Worm (Caenorhabditis elegans): Measurements from ENCODE around the gene alh-6.

alh-6 gene

DNA sequence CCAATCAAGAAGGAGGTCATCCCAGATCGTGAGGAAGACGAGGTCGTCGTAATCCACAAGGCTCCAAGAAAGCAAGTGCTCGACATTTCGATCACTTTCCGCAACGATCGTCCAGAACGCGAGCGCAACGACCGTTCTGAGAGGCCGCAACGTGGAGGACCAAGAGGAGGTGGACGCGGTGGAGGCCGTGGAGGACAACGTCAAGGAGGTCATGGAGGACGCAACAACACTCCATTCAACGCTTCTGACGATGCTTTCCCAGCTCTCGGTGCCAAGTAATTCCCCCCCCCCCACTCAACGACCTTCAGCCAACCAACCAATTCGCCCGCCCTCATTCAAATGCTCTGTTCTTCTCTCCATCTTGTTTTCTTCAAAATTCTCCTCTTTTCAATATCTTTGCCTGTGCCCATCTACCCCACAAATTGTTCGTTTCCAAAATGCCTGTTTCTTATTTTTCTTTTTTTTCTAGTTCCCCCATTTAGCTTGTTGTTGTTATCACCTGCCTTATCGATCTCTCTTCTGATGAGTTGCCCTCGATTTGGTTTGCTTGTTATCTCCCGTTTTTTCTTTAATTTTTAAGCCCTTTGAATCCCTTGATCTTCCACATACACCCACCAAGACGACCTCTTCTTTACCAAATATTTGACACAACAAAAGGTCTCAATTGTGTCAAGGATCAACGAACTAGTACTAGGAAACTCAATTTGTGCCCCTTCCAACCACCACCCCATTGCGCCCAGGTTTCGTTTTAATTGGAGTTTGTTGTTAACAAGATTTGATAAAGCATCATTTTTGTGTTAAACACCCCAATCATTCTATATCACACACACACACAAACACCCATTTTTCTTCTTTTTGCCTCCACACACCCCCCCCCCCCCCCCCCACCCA lies 12.6 kb upstream of the alh-6 start:
- TF ChIP-seq set-16 (GFP tag; IDR thresholded peaks at IDR 0.05), result peak; percentile 55
- TF ChIP-seq lin-13 (GFP tag; optimal IDR thresholded peaks at IDR 0.05), result peak; percentile 6
- TF ChIP-seq ztf-11 (tag; optimal IDR thresholded peaks at IDR 0.05), result no peak
- TF ChIP-seq snpc-4 (tag; optimal IDR thresholded peaks at IDR 0.05), result no peak
- no peak for TF ChIP-seq F26F4.8 (GFP tag; conservative IDR thresholded peaks at IDR 0.05)
- 0 out of 4 replicates have a peak, but pooled peaks of 1 of the 2 experiments have one; percentile 53 for TF ChIP-seq madf-5 (GFP tag; IDR thresholded peaks at IDR 0.05)
- no peak for TF ChIP-seq zip-2 (tag; optimal IDR thresholded peaks at IDR 0.05)
- 0 out of 2 replicates have a peak, but pooled peaks have one; percentile 10 for TF ChIP-seq Y105C5A.15 (GFP tag; IDR thresholded peaks at IDR 0.05)
- no peak for TF ChIP-seq tra-1 (GFP tag; IDR thresholded peaks at IDR 0.05)
- TF ChIP-seq unc-39 (tag; optimal IDR thresholded peaks at IDR 0.05), result no peak
- no peak for TF ChIP-seq F37D6.2 (tag; optimal IDR thresholded peaks at IDR 0.05)
- no peak for TF ChIP-seq daf-16 (GFP tag; optimal IDR thresholded peaks at IDR 0.05)
- TF ChIP-seq daf-16 (tag; optimal IDR thresholded peaks at IDR 0.05), result no peak
- no peak for TF ChIP-seq lin-38 (GFP tag; IDR thresholded peaks at IDR 0.05)
- TF ChIP-seq snpc-1.2 (GFP tag; IDR thresholded peaks at IDR 0.05), result no peak; the same call in 1 of the 2 replicates
- TF ChIP-seq aha-1 (tag), result peak; percentile 34

DNA sequence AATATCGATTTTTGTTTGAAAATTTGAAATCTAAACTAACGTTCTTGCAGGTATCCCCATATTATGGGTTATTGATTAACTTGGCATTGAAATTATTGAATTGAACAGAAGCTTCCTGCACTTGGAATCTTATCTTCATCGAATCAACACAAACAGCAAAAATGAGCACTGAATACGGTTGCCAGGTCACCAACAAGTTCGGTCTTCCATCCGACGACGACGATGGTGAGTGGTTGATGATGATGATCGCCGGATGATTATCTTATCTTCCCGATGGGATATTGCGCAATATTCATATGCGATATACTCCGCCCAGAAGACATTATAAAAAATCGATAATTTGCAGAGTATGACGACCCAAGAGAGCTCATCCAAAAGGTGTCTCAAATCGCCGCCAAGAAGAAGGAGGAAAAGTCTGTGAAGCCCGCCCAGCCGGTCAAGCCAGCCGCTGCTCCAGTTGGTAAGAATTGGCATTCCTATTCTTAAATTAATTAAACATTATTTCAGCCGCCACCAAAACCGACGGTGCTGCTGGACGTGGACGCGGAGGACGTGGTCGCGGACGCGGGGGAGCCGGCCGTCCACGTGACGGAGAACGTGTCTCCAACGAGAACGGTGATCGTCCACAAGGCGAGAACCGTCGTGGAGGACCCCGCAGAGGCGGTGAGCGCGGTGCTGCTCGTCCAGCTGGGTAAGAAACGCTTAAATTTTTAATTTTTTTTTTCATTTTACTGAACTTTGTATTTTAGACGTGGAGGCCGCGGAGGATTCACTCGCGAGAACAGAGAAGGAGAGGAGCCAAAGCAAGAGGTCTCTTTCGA lies 11.3 kb upstream of the alh-6 start, which contains the start of gene vig-1:
Gene vig-1, plus strand, starts transcription at position 51 of the 821 bp plus-strand sequence.
- peak; percentile 49 for TF ChIP-seq ceh-28 (tag; optimal IDR thresholded peaks at IDR 0.05)
- TF ChIP-seq zfp-3 (GFP tag; conservative IDR thresholded peaks at IDR 0.05), result 0 out of 2 replicates have a peak, but pooled peaks have one; percentile 24
- TF ChIP-seq set-16 (GFP tag; IDR thresholded peaks at IDR 0.05), result peak; percentile 92
- TF ChIP-seq daf-8 (GFP tag; IDR thresholded peaks at IDR 0.05), result 0 out of 2 replicates have a peak, but pooled peaks have one; percentile 11
- no peak for TF ChIP-seq daf-16 (GFP tag; optimal IDR thresholded peaks at IDR 0.05)
- no peak for TF ChIP-seq daf-16 (tag; optimal IDR thresholded peaks at IDR 0.05)
- TF ChIP-seq snpc-1.2 (GFP tag; IDR thresholded peaks at IDR 0.05), result no peak
- TF ChIP-seq madf-5 (GFP tag; IDR thresholded peaks at IDR 0.05), result 0 out of 4 replicates have a peak, but pooled peaks of 1 of the 2 experiments have one; percentile 5

DNA sequence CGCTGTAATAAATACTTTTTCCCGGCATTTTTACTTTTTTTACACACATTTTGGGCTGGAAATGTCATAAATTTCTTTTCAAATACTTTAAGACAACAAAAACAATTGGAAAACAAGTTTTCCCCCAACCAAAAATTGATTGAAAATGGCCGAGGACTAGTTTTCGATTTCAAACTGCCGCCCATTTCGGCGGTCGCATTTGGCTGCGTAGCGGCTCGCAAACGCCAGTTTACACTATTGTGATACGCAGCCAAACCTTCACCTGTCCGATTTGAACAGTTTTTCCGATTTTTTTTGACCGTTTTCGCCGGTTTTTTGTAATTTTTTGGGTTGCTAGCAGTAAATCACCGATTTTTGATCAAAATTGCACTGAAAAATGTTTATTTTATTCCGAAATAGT lies 10.5 kb upstream of the alh-6 start:
- TF ChIP-seq F10B5.3 (tag; optimal IDR thresholded peaks at IDR 0.05) (peak; percentile 61), ztf-7 (tag; optimal IDR thresholded peaks at IDR 0.05) (peak; percentile 62), jun-1 (tag; optimal IDR thresholded peaks at IDR 0.05) (peak; percentile 82), tag-97 (GFP tag; IDR thresholded peaks at IDR 0.05) (0 out of 2 replicates have a peak, but pooled peaks have one; percentile 49), ces-1 (GFP tag; optimal IDR thresholded peaks at IDR 0.05) (no peak), snpc-4 (tag; optimal IDR thresholded peaks at IDR 0.05) (peak; percentile 20), Y105C5A.15 (GFP tag; IDR thresholded peaks at IDR 0.05) (peak; percentile 80; the same call in 1 of the 2 replicates), vab-7 (GFP tag; IDR thresholded peaks at IDR 0.05) (peak; percentile 92), lin-15B (tag; optimal IDR thresholded peaks at IDR 0.05) (peak; percentile 86), Y48G9A.11 (GFP tag; IDR thresholded peaks at IDR 0.05) (peak; percentile 93), daf-19 (GFP tag; conservative IDR thresholded peaks at IDR 0.05) (no peak), zip-2 (tag; optimal IDR thresholded peaks at IDR 0.05) (peak; percentile 77), ZK546.5 (tag; optimal IDR thresholded peaks at IDR 0.05) (peak; percentile 89 to 98), fkh-10 (GFP tag; optimal IDR thresholded peaks at IDR 0.05) (peak; percentile 78), unc-39 (tag; optimal IDR thresholded peaks at IDR 0.05) (no peak), mxl-2 (GFP tag; conservative IDR thresholded peaks at IDR 0.05) (0 out of 2 replicates have a peak, but pooled peaks have one; percentile 46), attf-4 (tag; optimal IDR thresholded peaks at IDR 0.05) (no peak), pha-4 (GFP tag; IDR thresholded peaks at IDR 0.05) (peak; percentile 95), pha-4 (tag; optimal IDR thresholded peaks at IDR 0.05) (peak; percentile 7), nhr-76 (tag; optimal IDR thresholded peaks at IDR 0.05) (peak; percentile 65), ama-1 (optimal IDR thresholded peaks at IDR 0.05) (peak; percentile 94), zip-11 (GFP tag; IDR thresholded peaks at IDR 0.05) (peak; percentile 47; the same call in 1 of the 2 replicates), hlh-11 (tag; optimal IDR thresholded peaks at IDR 0.05) (peak; percentile 97), nhr-102 (tag; optimal IDR thresholded peaks at IDR 0.05) (peak; percentile 94), fos-1 (tag; optimal IDR thresholded peaks at IDR 0.05) (no peak), nhr-28 (tag; optimal IDR thresholded peaks at IDR 0.05) (peak; percentile 95), ceh-62 (tag; optimal IDR thresholded peaks at IDR 0.05) (no peak), zfp-2 (tag; optimal IDR thresholded peaks at IDR 0.05) (peak; percentile 98), cey-2 (tag; optimal IDR thresholded peaks at IDR 0.05; ENCODE audit: borderline replicate concordance, insufficient read depth) (no peak)
